Worm (Caenorhabditis elegans) whole organism, L1 larva: ENCODE data around the gene sms-3.
A peak's percentile ranks its signal among the peaks of the same experiment; 100 is the strongest.

Source experiments
- alr-1 ChIP-seq: fragments of 200-800 bp; sonication (Bioruptor generic); optimal IDR thresholded peaks from 2 replicates; lab custom pipeline; 2018; ENCODE audit warnings: borderline replicate concordance, mild to moderate bottlenecking, missing genetic modification characterization, missing compliant biosample characterization
- ceh-82 ChIP-seq, 3 experiments: fragments of 150-350 bp in 1 of 3; sonication (generic microtip) in 2 of 3; optimal IDR thresholded peaks; 2 replicates each; lab custom pipeline; 2014 to 2017; ENCODE audit warnings: missing biosample characterization in 3 of 3, missing genetic modification characterization in 3 of 3
- egl-27 ChIP-seq, 2 experiments: fragments of 150-350 bp in 1 of 2; sonication (generic microtip); optimal IDR thresholded peaks; 3 replicates each; lab custom pipeline; 2017 to 2018; ENCODE audit warnings: missing biosample characterization in 2 of 2, missing genetic modification characterization in 2 of 2, missing genetic modification reagents in 2 of 2
- fkh-10 ChIP-seq: sonication (generic microtip); optimal IDR thresholded peaks from 2 replicates; lab custom pipeline; 2017; ENCODE audit warnings: missing biosample characterization, missing genetic modification reagents, missing genetic modification characterization
- nhr-237 ChIP-seq: fragments of 150-350 bp; optimal IDR thresholded peaks from 2 replicates; lab custom pipeline; 2014; ENCODE audit warnings: missing biosample characterization, missing genetic modification characterization
- unc-62 ChIP-seq: fragments of 150-350 bp; optimal IDR thresholded peaks from 2 replicates; lab custom pipeline; 2014; ENCODE audit warnings: missing biosample characterization, missing genetic modification reagents, missing genetic modification characterization
- ztf-11 ChIP-seq, 2 experiments: sonication (generic microtip); optimal IDR thresholded peaks; 2 replicates each; lab custom pipeline; 2016 to 2017; ENCODE audit warnings: missing genetic modification characterization in 2 of 2, missing biosample characterization in 1 of 2, missing compliant biosample characterization in 1 of 2
- ztf-4 ChIP-seq: fragments of 150-350 bp; optimal IDR thresholded peaks from 2 replicates; lab custom pipeline; 2014; ENCODE audit warnings: missing biosample characterization, missing genetic modification characterization

DNA sequence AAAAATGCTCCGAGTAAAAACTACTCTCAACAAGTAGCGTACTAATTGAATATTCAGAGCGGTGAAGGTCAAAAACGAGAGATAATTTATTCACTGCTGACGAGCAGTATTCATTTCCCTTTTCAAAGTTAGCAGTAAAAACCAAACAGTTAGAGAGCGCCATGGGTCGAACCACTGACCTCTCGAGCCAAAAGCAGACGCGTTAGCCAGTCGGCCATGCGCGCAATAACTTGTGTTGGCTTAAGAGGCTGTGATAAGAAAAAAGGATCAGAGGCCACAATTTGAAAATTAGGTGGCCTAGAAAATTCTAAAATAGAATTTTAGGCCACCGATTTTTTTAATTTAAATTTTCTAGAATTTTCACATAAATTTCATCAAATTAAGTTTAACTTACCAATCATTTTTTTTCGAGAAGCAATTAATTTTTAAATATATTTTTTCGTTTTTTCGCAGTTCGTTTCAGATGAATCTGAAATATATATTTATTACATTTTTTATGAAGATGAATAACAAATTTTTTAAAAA lies at the start of gene sms-3:
- no peak for TF ChIP-seq unc-62
- no peak for TF ChIP-seq alr-1 (tag; lab: Kevin White, UChicago)
- peak in 1 of 3 experiments; percentile 3 for TF ChIP-seq ceh-82 (tag; optimal IDR thresholded peaks at IDR 0.05; lab: Kevin White, UChicago)
- no peak for TF ChIP-seq fkh-10 (GFP tag; lab: Kevin White, UChicago)
- no peak for TF ChIP-seq egl-27 (tag; optimal IDR thresholded peaks at IDR 0.05; lab: Kevin White, UChicago)
- no peak for TF ChIP-seq ztf-4 (tag; lab: Kevin White, UChicago)
- no peak for TF ChIP-seq ztf-11 (tag; optimal IDR thresholded peaks at IDR 0.05; lab: Kevin White, UChicago)
- TF ChIP-seq nhr-237 = no peak
